Fruit fly (Drosophila melanogaster): ENCODE data around the gene CG7294.

DNA sequence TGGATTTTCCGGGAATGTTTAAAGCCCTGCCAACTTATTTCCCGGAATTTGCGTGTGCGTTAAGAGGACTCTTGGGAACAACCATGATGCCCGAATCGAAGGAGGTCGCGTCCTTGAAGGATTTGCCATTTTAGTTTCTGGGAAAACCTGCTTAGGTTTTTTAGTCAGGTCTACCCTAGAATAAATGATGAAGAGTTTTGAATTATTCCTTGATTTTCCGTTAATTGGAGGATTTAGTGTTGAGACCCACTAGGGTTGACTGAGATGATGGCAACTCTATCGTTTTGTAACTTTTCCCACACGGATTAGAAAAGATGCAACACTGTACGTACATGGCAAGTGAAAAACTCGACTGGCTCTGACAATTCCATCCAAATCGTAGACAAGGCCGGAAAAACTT is 37.8 kb downstream of the CG7294 start, which contains the start of gene dbf:
- TF ChIP-seq Crg-1 (GFP tag; optimal IDR thresholded peaks at IDR 0.05) (no peak), kay (GFP tag; ENCODE audit: borderline replicate concordance) (no peak), CG5204 (GFP tag; optimal IDR thresholded peaks at IDR 0.05) (no peak), CG1620 (GFP tag; optimal IDR thresholded peaks at IDR 0.05) (no peak), bab1 (GFP tag; optimal IDR thresholded peaks at IDR 0.05) (no peak), CG7045 (GFP tag; optimal IDR thresholded peaks at IDR 0.05) (no peak), CG14711 (tag; optimal IDR thresholded peaks at IDR 0.05) (no peak), cic (GFP tag; optimal IDR thresholded peaks at IDR 0.05) (no peak), ovo (GFP tag; optimal IDR thresholded peaks at IDR 0.05) (no peak), CG12768 (GFP tag; optimal IDR thresholded peaks at IDR 0.05) (no peak), tj (GFP tag; optimal IDR thresholded peaks at IDR 0.05) (no peak), Mnt (GFP tag; optimal IDR thresholded peaks at IDR 0.05) (no peak)
